Worm (Caenorhabditis elegans): ENCODE measurements around the gene C54G10.1.

ce11 chrV:14640769-14641168 lies at the start of gene C54G10.1:
- TF ChIP-seq lir-3 (tag; optimal IDR thresholded peaks at IDR 0.05; ENCODE audit: poor library complexity) (no peak), nhr-237 (tag; optimal IDR thresholded peaks at IDR 0.05) (no peak), nhr-12 (tag; optimal IDR thresholded peaks at IDR 0.05) (no peak), unc-86 (tag; optimal IDR thresholded peaks at IDR 0.05) (no peak), ama-1 (optimal IDR thresholded peaks at IDR 0.05) (no peak), nhr-11 (tag; optimal IDR thresholded peaks at IDR 0.05) (no peak), lin-39 (tag; optimal IDR thresholded peaks at IDR 0.05) (no peak)
